Worm (Caenorhabditis elegans) whole organism, midembryonic: ENCODE measurements around the gene C36C9.12.

Source experiments
- flt-1 ChIP-seq: fragments of 200-800 bp; sonication (Bioruptor generic); IDR thresholded peaks from 2 replicates; pipeline ENCODE4 v1.3.6; 2022; ENCODE audit warnings: missing genetic modification characterization, missing compliant biosample characterization
- tab-1 ChIP-seq: fragments of 200-800 bp; sonication (Bioruptor generic); IDR thresholded peaks from 2 replicates; pipeline ENCODE4 v1.3.6; 2022; ENCODE audit warnings: missing genetic modification characterization, missing compliant biosample characterization
- ztf-23 ChIP-seq: fragments of 200-800 bp; sonication (Bioruptor generic); IDR thresholded peaks from 2 replicates; pipeline ENCODE4 v1.3.6; 2022; ENCODE audit warnings: missing genetic modification reagents, missing genetic modification characterization, missing compliant biosample characterization

DNA sequence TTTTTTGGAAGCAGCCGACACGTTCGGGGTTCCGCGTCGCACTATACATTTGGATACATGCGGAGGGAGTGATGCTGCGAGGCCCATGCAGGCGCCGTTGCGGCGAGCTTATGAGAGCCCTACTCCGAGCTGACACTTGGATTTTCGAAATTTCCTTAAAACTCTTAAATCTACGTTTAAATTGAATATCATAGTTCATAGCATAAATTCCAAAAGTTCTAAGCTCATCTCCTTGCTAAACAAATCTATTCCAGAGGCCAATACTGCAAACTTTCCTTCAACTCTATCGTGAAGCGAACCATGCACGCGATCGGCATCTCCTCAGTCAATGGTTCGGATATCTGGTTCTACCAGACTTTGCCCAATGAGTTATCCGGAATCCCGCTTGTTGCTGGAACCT is 39.7 kb upstream of the C36C9.12 start, which contains the start of gene dgn-3:
- TF ChIP-seq flt-1 (GFP tag; lab: Robert Waterston, UW), result no peak
- no peak for TF ChIP-seq tab-1 (GFP tag; lab: Robert Waterston, UW)
- no peak for TF ChIP-seq ztf-23 (GFP tag; lab: Robert Waterston, UW)
